Worm (Caenorhabditis elegans) whole organism, L2 larva: Measurements from ENCODE around the gene fbxa-11.

Experiments used
- C34F6.9 ChIP-seq: fragments of 150-350 bp; optimal IDR thresholded peaks from 2 replicates; lab custom pipeline; 2014; ENCODE audit warnings: missing biosample characterization, missing genetic modification characterization
- Y55F3AM.14 ChIP-seq: fragments of 200-800 bp; sonication (Bioruptor generic); optimal IDR thresholded peaks from 2 replicates; lab custom pipeline; 2018; ENCODE audit warnings: mild to moderate bottlenecking, missing genetic modification characterization, missing compliant biosample characterization
- ZK546.5 ChIP-seq: sonication (generic microtip); optimal IDR thresholded peaks from 2 replicates; lab custom pipeline; 2017; ENCODE audit warnings: missing biosample characterization, missing genetic modification characterization
- aly-2 ChIP-seq: fragments of 150-350 bp; optimal IDR thresholded peaks from 2 replicates; lab custom pipeline; 2014; ENCODE audit warnings: missing biosample characterization, missing genetic modification characterization
- ama-1 ChIP-seq: fragments of 150-350 bp; optimal IDR thresholded peaks from 2 replicates; lab custom pipeline; 2018; ENCODE audit warnings: inconsistent platforms
- blmp-1 ChIP-seq: sonication (generic microtip); optimal IDR thresholded peaks from 2 replicates; lab custom pipeline; 2017; ENCODE audit warnings: missing genetic modification characterization, mild to moderate bottlenecking, missing compliant biosample characterization, antibody characterized with exemption, moderate library complexity; ENCODE audit not compliant: insufficient read depth
- dmd-4 ChIP-seq: sonication (generic microtip); optimal IDR thresholded peaks from 2 replicates; lab custom pipeline; 2017; ENCODE audit warnings: missing biosample characterization, missing genetic modification characterization
- egl-27 ChIP-seq: sonication (generic microtip); optimal IDR thresholded peaks from 3 replicates; lab custom pipeline; 2017; ENCODE audit warnings: missing biosample characterization, missing genetic modification reagents, missing genetic modification characterization
- elt-1 ChIP-seq: fragments of 150-350 bp; optimal IDR thresholded peaks from 2 replicates; lab custom pipeline; 2014; ENCODE audit warnings: missing biosample characterization, missing genetic modification characterization
- elt-3 ChIP-seq: sonication (generic microtip); optimal IDR thresholded peaks from 2 replicates; lab custom pipeline; 2017; ENCODE audit warnings: missing biosample characterization, missing genetic modification characterization
- fos-1 ChIP-seq: fragments of 150-350 bp; optimal IDR thresholded peaks from 2 replicates; lab custom pipeline; 2014; ENCODE audit warnings: missing biosample characterization, missing genetic modification characterization
- gmeb-1 ChIP-seq: fragments of 150-350 bp; optimal IDR thresholded peaks from 2 replicates; lab custom pipeline; 2014; ENCODE audit warnings: missing biosample characterization, missing genetic modification characterization
- lin-11 ChIP-seq: fragments of 150-350 bp; sonication (generic microtip); optimal IDR thresholded peaks from 2 replicates; lab custom pipeline; 2014; ENCODE audit warnings: missing biosample characterization, missing genetic modification characterization, inconsistent platforms, mixed read lengths
- lin-13 ChIP-seq: fragments of 150-350 bp; optimal IDR thresholded peaks from 2 replicates; lab custom pipeline; 2014; ENCODE audit warnings: missing biosample characterization, missing genetic modification reagents, missing genetic modification characterization
- lin-39 ChIP-seq: fragments of 150-350 bp; optimal IDR thresholded peaks from 2 replicates; lab custom pipeline; 2014; ENCODE audit warnings: missing biosample characterization, missing genetic modification reagents, missing genetic modification characterization
- lsy-2 ChIP-seq, 2 experiments: fragments of 150-350 bp in 1 of 2; sonication (generic microtip) in 1 of 2; optimal IDR thresholded peaks; 2 replicates each; lab custom pipeline; 2014 to 2017; ENCODE audit warnings: missing biosample characterization in 2 of 2, missing genetic modification characterization in 2 of 2
- mbf-1 ChIP-seq: sonication (generic microtip); optimal IDR thresholded peaks from 2 replicates; lab custom pipeline; 2017; ENCODE audit warnings: missing biosample characterization, missing genetic modification characterization
- mdl-1 ChIP-seq, 2 experiments: fragments of 150-350 bp in 1 of 2; sonication (generic microtip) in 1 of 2; optimal IDR thresholded peaks; 2 replicates each; lab custom pipeline; 2017; ENCODE audit warnings: missing biosample characterization in 2 of 2, missing genetic modification characterization in 2 of 2
- nhr-11 ChIP-seq: fragments of 150-350 bp; optimal IDR thresholded peaks from 2 replicates; lab custom pipeline; 2014; ENCODE audit warnings: missing biosample characterization, missing genetic modification characterization
- nhr-129 ChIP-seq: fragments of 150-350 bp; optimal IDR thresholded peaks from 2 replicates; lab custom pipeline; 2014; ENCODE audit warnings: missing biosample characterization, missing genetic modification characterization
- nhr-21 ChIP-seq: fragments of 150-350 bp; optimal IDR thresholded peaks from 2 replicates; lab custom pipeline; 2014; ENCODE audit warnings: missing biosample characterization, missing genetic modification characterization
- nhr-23 ChIP-seq: fragments of 150-350 bp; optimal IDR thresholded peaks from 2 replicates; lab custom pipeline; 2014; ENCODE audit warnings: missing biosample characterization, missing genetic modification reagents, missing genetic modification characterization
- nhr-237 ChIP-seq: fragments of 150-350 bp; optimal IDR thresholded peaks from 2 replicates; lab custom pipeline; 2014; ENCODE audit warnings: missing biosample characterization, missing genetic modification characterization
- nhr-25 ChIP-seq: fragments of 150-350 bp; sonication (generic microtip); optimal IDR thresholded peaks from 3 replicates; lab custom pipeline; 2014; ENCODE audit warnings: missing biosample characterization, missing genetic modification characterization
- nhr-6 ChIP-seq: fragments of 150-350 bp; optimal IDR thresholded peaks from 2 replicates; lab custom pipeline; 2014; ENCODE audit warnings: missing biosample characterization, missing genetic modification characterization
- nhr-77 ChIP-seq: fragments of 150-350 bp; optimal IDR thresholded peaks from 2 replicates; lab custom pipeline; 2014; ENCODE audit warnings: missing biosample characterization, missing genetic modification characterization
- skn-1 ChIP-seq: sonication (generic microtip); optimal IDR thresholded peaks from 2 replicates; lab custom pipeline; 2017; ENCODE audit warnings: missing biosample characterization, missing genetic modification characterization
- sma-3 ChIP-seq: sonication (generic microtip); optimal IDR thresholded peaks from 2 replicates; lab custom pipeline; 2016; ENCODE audit warnings: missing genetic modification reagents, missing genetic modification characterization, missing compliant biosample characterization
- sma-9 ChIP-seq, 2 experiments: fragments of 150-350 bp in 1 of 2; sonication (generic microtip) in 1 of 2; optimal IDR thresholded peaks; 2 replicates each; lab custom pipeline; 2014 to 2016; ENCODE audit warnings: missing genetic modification characterization in 2 of 2, mild to moderate bottlenecking in 1 of 2, missing biosample characterization in 1 of 2, missing compliant biosample characterization in 1 of 2, missing genetic modification reagents in 1 of 2, moderate library complexity in 1 of 2
- unc-39 ChIP-seq: fragments of 150-350 bp; optimal IDR thresholded peaks from 2 replicates; lab custom pipeline; 2014; ENCODE audit warnings: missing biosample characterization, missing genetic modification characterization
- unc-62 ChIP-seq: fragments of 150-350 bp; optimal IDR thresholded peaks from 2 replicates; lab custom pipeline; 2014; ENCODE audit warnings: missing biosample characterization, missing genetic modification reagents, missing genetic modification characterization
- ztf-11 ChIP-seq: sonication (generic microtip); optimal IDR thresholded peaks from 2 replicates; lab custom pipeline; 2017; ENCODE audit warnings: missing biosample characterization, missing genetic modification characterization
- ztf-4 ChIP-seq: fragments of 150-350 bp; optimal IDR thresholded peaks from 2 replicates; lab custom pipeline; 2014; ENCODE audit warnings: missing biosample characterization, missing genetic modification characterization

fbxa-11 gene

DNA sequence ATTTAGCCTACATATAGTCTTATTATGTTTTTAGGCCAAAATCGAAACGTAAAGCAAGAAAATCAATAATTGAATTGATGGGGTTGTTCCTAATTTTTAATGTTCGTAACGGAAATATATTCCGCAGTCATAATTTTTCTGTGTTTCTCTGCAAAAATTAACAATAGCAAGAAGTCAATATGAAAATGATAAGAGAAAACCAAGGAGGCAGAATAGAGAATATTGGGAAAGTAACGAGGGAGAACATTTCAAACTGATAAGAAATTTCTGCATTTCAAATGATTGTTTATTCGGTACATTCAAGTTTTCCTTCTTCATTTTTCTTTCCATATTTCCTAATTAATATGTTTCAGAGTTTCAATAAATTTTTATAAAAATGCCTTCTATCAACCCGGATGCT, 5.3 kb downstream of the fbxa-11 start, which contains the start of gene fbxa-54:
TSS of gene fbxa-54 (plus strand) at position 354 of the 400 bp plus-strand sequence.
- TF ChIP-seq sma-3 (GFP tag; lab: Kevin White, UChicago) (no peak), fos-1 (tag; lab: Kevin White, UChicago) (peak; percentile 84), gmeb-1 (tag; lab: Kevin White, UChicago) (peak; percentile 9)
- TF ChIP-seq, all 48 proteins: peak for 2

DNA sequence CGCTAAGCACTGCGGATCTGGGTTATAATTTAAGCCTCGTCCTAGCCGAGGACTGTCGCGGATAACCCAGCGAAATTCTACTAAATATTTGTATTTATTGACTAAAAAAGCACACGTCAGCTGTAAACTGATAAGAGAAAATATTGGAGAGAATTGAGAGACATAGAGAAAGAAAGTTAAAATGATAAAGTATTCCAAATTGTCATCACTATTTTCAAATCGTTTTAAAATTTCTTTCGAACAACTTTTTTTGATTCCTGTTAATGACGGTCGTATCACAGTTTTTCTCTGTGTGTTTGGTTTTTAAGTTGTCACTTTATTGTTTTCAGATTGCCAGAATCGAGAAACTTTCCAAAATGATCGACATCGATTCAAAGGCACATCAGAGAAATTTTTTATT, 11.3 kb downstream of the fbxa-11 start, which contains the start of gene fbxa-51:
TSS of gene fbxa-51 (plus strand) at position 322 of the 400 bp plus-strand sequence.
- no peak for TF ChIP-seq skn-1 (tag; lab: Kevin White, UChicago)
- TF ChIP-seq ztf-11 (tag; lab: Kevin White, UChicago) = no peak
- TF ChIP-seq fos-1 (tag; lab: Kevin White, UChicago) = peak; percentile 35

DNA sequence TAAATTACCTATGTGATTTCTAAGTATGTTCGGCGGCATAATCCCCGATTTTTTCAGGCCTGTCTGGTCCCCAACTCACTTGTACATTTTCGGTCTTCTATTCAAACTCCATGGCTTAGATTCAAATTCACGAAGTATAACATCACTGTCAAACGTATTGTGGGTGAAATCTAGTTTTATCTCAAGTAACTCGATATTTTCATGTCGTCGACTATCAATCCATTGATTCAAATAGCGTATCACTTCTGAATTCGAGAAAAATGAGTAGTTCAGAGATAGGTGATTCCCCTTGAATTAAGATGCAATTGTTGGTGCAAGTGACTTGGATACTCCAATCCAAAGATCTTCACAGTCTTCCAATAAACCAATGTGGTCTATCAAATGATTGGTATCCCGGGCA, 14.0 kb downstream of the fbxa-11 start:
- TF ChIP-seq skn-1 (tag; lab: Kevin White, UChicago) (no peak), nhr-25 (no peak), ztf-11 (tag; lab: Kevin White, UChicago) (no peak), elt-1 (tag; lab: Kevin White, UChicago) (no peak), elt-3 (tag; lab: Kevin White, UChicago) (no peak), unc-62 (GFP tag; lab: Kevin White, UChicago) (no peak), egl-27 (tag; lab: Kevin White, UChicago) (no peak), nhr-129 (tag; lab: Kevin White, UChicago) (no peak), nhr-237 (tag; lab: Kevin White, UChicago) (no peak), mdl-1 (tag; optimal IDR thresholded peaks at IDR 0.05; lab: Kevin White, UChicago) (no peak), fos-1 (tag; lab: Kevin White, UChicago) (no peak), lsy-2 (tag; optimal IDR thresholded peaks at IDR 0.05; lab: Kevin White, UChicago) (no peak), ama-1 (lab: Kevin White, UChicago) (no peak), ZK546.5 (tag; lab: Kevin White, UChicago) (no peak), mbf-1 (tag; lab: Kevin White, UChicago) (no peak)

DNA sequence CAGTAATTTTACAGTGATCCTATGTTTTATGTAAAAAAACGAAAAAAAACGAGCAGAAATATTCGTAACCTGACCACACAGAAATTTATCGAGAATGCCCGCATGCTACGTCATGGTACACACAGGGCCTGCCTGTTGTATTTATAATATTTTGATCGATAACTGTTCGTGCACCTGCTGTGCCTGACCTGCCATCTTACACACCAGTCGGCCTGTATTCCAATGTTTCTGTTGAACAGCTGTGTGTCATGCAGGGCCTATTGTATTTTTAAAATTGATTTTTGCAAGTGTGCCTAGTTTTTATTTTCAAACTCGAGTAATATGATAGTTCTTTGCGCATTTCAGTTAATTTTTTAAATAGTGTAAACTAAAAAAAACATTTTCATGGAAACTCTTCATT, 15.6 kb downstream of the fbxa-11 start:
- TF ChIP-seq nhr-25 (no peak), aly-2 (tag; lab: Kevin White, UChicago) (no peak), unc-62 (GFP tag; lab: Kevin White, UChicago) (no peak), unc-39 (tag; lab: Kevin White, UChicago) (no peak), lin-11 (tag; lab: Kevin White, UChicago) (no peak), mbf-1 (tag; lab: Kevin White, UChicago) (no peak), ama-1 (lab: Kevin White, UChicago) (no peak), nhr-77 (tag; lab: Kevin White, UChicago) (no peak), egl-27 (tag; lab: Kevin White, UChicago) (no peak), blmp-1 (tag; lab: Kevin White, UChicago) (no peak)
- TF ChIP-seq, all 48 proteins: peak for 0

DNA sequence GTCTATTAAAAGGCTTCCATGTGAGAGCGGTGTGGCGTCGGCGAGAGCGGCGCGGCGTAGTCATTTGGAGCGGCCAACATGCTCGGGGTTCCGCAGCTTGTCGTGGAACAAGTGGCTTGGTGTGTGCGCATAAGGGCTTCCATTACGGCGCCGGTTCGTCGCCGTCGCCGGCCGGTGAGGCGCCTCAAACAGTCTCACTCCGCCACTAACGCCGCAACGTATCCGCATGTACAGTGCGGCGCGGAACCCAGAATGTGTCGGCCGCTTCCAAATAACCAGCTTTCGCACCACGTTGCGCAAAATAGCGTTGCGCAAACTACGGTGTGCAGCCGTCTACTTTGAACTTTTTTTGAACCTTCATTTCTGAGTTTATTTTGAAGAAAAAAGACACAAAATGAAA, 20.3 kb downstream of the fbxa-11 start:
- no peak for TF ChIP-seq mdl-1 (tag; optimal IDR thresholded peaks at IDR 0.05; lab: Kevin White, UChicago)
- no peak for TF ChIP-seq nhr-25
- no peak for TF ChIP-seq unc-39 (tag; lab: Kevin White, UChicago)
- TF ChIP-seq dmd-4 (tag; lab: Kevin White, UChicago) = no peak
- TF ChIP-seq unc-62 (GFP tag; lab: Kevin White, UChicago) = no peak
- no peak for TF ChIP-seq sma-9 (GFP tag; optimal IDR thresholded peaks at IDR 0.05; lab: Kevin White, UChicago)
- no peak for TF ChIP-seq sma-9 (tag; optimal IDR thresholded peaks at IDR 0.05; lab: Kevin White, UChicago)
- no peak for TF ChIP-seq nhr-11 (tag; lab: Kevin White, UChicago)
- no peak for TF ChIP-seq nhr-237 (tag; lab: Kevin White, UChicago)
- TF ChIP-seq lin-13 = no peak
- no peak for TF ChIP-seq lin-39 (tag; lab: Kevin White, UChicago)
- no peak for TF ChIP-seq Y55F3AM.14
- TF ChIP-seq nhr-23 (tag; lab: Kevin White, UChicago) = no peak
- TF ChIP-seq ZK546.5 (tag; lab: Kevin White, UChicago) = no peak

DNA sequence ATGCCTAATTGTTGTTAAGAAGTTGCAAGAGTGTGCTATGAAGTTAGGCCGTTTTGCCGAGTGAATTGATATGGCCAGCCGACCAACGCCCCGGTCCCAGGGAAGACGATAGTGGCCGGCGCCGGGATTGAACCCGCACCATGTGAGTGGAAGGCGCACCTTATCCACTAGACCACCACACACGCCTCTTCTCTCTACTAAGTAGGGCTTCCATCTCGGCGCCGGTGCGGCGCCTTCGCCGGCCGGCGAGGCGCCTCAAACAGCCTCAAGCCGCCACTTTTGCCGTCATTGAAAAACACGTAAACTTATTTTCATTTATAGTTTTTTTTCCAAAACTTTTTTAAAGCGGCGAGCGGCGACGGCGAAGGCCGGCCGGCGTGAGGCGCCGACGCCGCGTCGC, 28.2 kb downstream of the fbxa-11 start:
- TF ChIP-seq mbf-1 (tag; lab: Kevin White, UChicago) = no peak
- TF ChIP-seq fos-1 (tag; lab: Kevin White, UChicago) = no peak
- no peak for TF ChIP-seq ama-1 (lab: Kevin White, UChicago)
- TF ChIP-seq nhr-21 (tag; lab: Kevin White, UChicago) = no peak
- TF ChIP-seq lsy-2 (tag; optimal IDR thresholded peaks at IDR 0.05; lab: Kevin White, UChicago) = no peak
- no peak for TF ChIP-seq nhr-6 (tag; lab: Kevin White, UChicago)
- no peak for TF ChIP-seq lin-13
- TF ChIP-seq nhr-25 = no peak
- TF ChIP-seq ZK546.5 (tag; lab: Kevin White, UChicago) = no peak
- no peak for TF ChIP-seq nhr-129 (tag; lab: Kevin White, UChicago)
- no peak for TF ChIP-seq C34F6.9 (tag; lab: Kevin White, UChicago)
- TF ChIP-seq ztf-4 (tag; lab: Kevin White, UChicago) = no peak
